Worm (Caenorhabditis elegans) whole organism, L4 larva: ENCODE data around the gene mnp-1.
A peak's percentile ranks its signal among the peaks of the same experiment; 100 is the strongest.

ENCODE experiments used
- D1046.2 ChIP-seq: fragments of 200-800 bp; sonication (Bioruptor generic); IDR thresholded peaks from 2 replicates; pipeline ENCODE4 v1.3.6; 2022; ENCODE audit warnings: missing genetic modification characterization, missing compliant biosample characterization
- F44E2.7 ChIP-seq: fragments of 200-800 bp; sonication (Bioruptor generic); IDR thresholded peaks from 2 replicates; pipeline ENCODE4 v2.1.2; 2022; ENCODE audit warnings: missing genetic modification characterization, missing compliant biosample characterization
- R02D3.7 ChIP-seq: fragments of 150-350 bp; sonication (generic microtip); optimal IDR thresholded peaks from 3 replicates; lab custom pipeline; 2014; ENCODE audit warnings: missing biosample characterization, missing genetic modification characterization
- aha-1 ChIP-seq: fragments of 150-350 bp; peaks from one replicate; lab custom pipeline; 2014; ENCODE audit warnings: missing biosample characterization, missing genetic modification characterization
- aly-2 ChIP-seq: sonication (generic microtip); optimal IDR thresholded peaks from 2 replicates; lab custom pipeline; 2018; ENCODE audit warnings: missing biosample characterization, missing genetic modification characterization
- ceh-28 ChIP-seq: fragments of 150-350 bp; optimal IDR thresholded peaks from 2 replicates; lab custom pipeline; 2014; ENCODE audit warnings: missing biosample characterization, missing genetic modification reagents, missing genetic modification characterization
- ceh-44 ChIP-seq: fragments of 200-800 bp; sonication (Bioruptor generic); IDR thresholded peaks from 2 replicates; pipeline ENCODE4 v1.3.6; 2022; ENCODE audit warnings: missing genetic modification reagents, missing genetic modification characterization, missing compliant biosample characterization
- ces-1 ChIP-seq: fragments of 150-350 bp; sonication (generic microtip); optimal IDR thresholded peaks from 4 replicates; lab custom pipeline; 2014; ENCODE audit warnings: missing biosample characterization, missing genetic modification reagents, missing genetic modification characterization
- daf-12 ChIP-seq: fragments of 150-350 bp; optimal IDR thresholded peaks from 2 replicates; lab custom pipeline; 2014; ENCODE audit warnings: missing biosample characterization, missing genetic modification reagents, missing genetic modification characterization
- daf-16 ChIP-seq, 3 experiments: sonication (generic microtip); optimal IDR thresholded peaks; 2 replicates each; lab custom pipeline; 2016 to 2017; ENCODE audit warnings: missing genetic modification characterization in 3 of 3, missing genetic modification reagents in 3 of 3, mild to moderate bottlenecking in 2 of 3, missing compliant biosample characterization in 2 of 3, missing biosample characterization in 1 of 3, moderate library complexity in 1 of 3
- daf-19 ChIP-seq: fragments of 200-800 bp; sonication (Bioruptor generic); conservative IDR thresholded peaks from 2 replicates; pipeline ENCODE4 v1.3.6; 2022; ENCODE audit warnings: missing genetic modification characterization, missing compliant biosample characterization
- daf-8 ChIP-seq: fragments of 200-800 bp; sonication (Bioruptor generic); IDR thresholded peaks from 2 replicates; pipeline ENCODE4 v1.3.6; 2022; ENCODE audit warnings: missing genetic modification characterization, missing compliant biosample characterization
- dmd-6 ChIP-seq: fragments of 200-800 bp; sonication (Bioruptor generic); IDR thresholded peaks from 2 replicates; pipeline ENCODE4 v1.3.6; 2022; ENCODE audit warnings: missing genetic modification reagents, missing genetic modification characterization, missing compliant biosample characterization
- dmd-9 ChIP-seq: fragments of 200-800 bp; sonication (Bioruptor generic); IDR thresholded peaks from 2 replicates; pipeline ENCODE4 v1.3.6; 2022; ENCODE audit warnings: missing genetic modification reagents, missing genetic modification characterization, missing compliant biosample characterization
- duxl-1 ChIP-seq: sonication (generic microtip); optimal IDR thresholded peaks from 2 replicates; lab custom pipeline; 2016; ENCODE audit warnings: mild to moderate bottlenecking, missing genetic modification characterization, moderate library complexity, missing compliant biosample characterization; ENCODE audit not compliant: poor library complexity
- dve-1 ChIP-seq: sonication (generic microtip); optimal IDR thresholded peaks from 2 replicates; lab custom pipeline; 2017; ENCODE audit warnings: antibody characterized with exemption, mild to moderate bottlenecking, missing genetic modification characterization, missing compliant biosample characterization; ENCODE audit not compliant: insufficient read depth
- hif-1 ChIP-seq, 2 experiments: sonication (generic microtip); optimal IDR thresholded peaks; 2 replicates each; lab custom pipeline; 2016 to 2017; ENCODE audit warnings: missing compliant biosample characterization in 2 of 2, missing genetic modification characterization in 2 of 2, missing genetic modification reagents in 2 of 2, missing genotype in 2 of 2, mild to moderate bottlenecking in 1 of 2
- hlh-11 ChIP-seq: fragments of 200-800 bp; sonication (Bioruptor generic); optimal IDR thresholded peaks from 2 replicates; lab custom pipeline; 2018; ENCODE audit warnings: mild to moderate bottlenecking, missing genetic modification characterization, missing compliant biosample characterization
- hlh-30 ChIP-seq: sonication (generic microtip); optimal IDR thresholded peaks from 2 replicates; lab custom pipeline; 2017; ENCODE audit warnings: antibody characterized with exemption, mild to moderate bottlenecking, missing genetic modification characterization, missing compliant biosample characterization; ENCODE audit not compliant: insufficient read depth
- hmg-1.1 ChIP-seq: fragments of 200-800 bp; sonication (Bioruptor generic); IDR thresholded peaks from 2 replicates; pipeline ENCODE4 v1.3.6; 2022; ENCODE audit warnings: missing genetic modification reagents, missing genetic modification characterization, missing compliant biosample characterization
- lin-15B ChIP-seq: fragments of 150-350 bp; sonication (generic microtip); optimal IDR thresholded peaks from 3 replicates; lab custom pipeline; 2014; ENCODE audit warnings: missing biosample characterization, missing genetic modification characterization
- lin-38 ChIP-seq: fragments of 200-800 bp; sonication (Bioruptor generic); IDR thresholded peaks from 2 replicates; pipeline ENCODE4 v1.3.6; 2022; ENCODE audit warnings: missing genetic modification reagents, missing genetic modification characterization, missing compliant biosample characterization
- lir-3 ChIP-seq: sonication (generic microtip); optimal IDR thresholded peaks from 2 replicates; lab custom pipeline; 2016; ENCODE audit warnings: mild to moderate bottlenecking, missing genetic modification characterization, missing compliant biosample characterization
- lsy-2 ChIP-seq, 2 experiments: fragments of 150-350 bp in 1 of 2; sonication (generic microtip) in 1 of 2; optimal IDR thresholded peaks; 2 replicates each; lab custom pipeline; 2014 to 2017; ENCODE audit warnings: missing biosample characterization in 2 of 2, missing genetic modification characterization in 2 of 2
- mdl-1 ChIP-seq, 2 experiments: fragments of 150-350 bp in 1 of 2; sonication (generic microtip) in 1 of 2; optimal IDR thresholded peaks; 2 replicates each; lab custom pipeline; 2014 to 2017; ENCODE audit warnings: missing biosample characterization in 2 of 2, missing genetic modification characterization in 2 of 2
- mep-1 ChIP-seq: fragments of 150-350 bp; sonication (generic microtip); optimal IDR thresholded peaks from 3 replicates; lab custom pipeline; 2014; ENCODE audit warnings: missing biosample characterization, missing genetic modification characterization
- mxl-2 ChIP-seq: fragments of 200-800 bp; sonication (Bioruptor generic); conservative IDR thresholded peaks from 2 replicates; pipeline ENCODE4 v1.3.6; 2022; ENCODE audit warnings: missing genetic modification reagents, missing genetic modification characterization, missing compliant biosample characterization
- nhr-10 ChIP-seq: fragments of 150-350 bp; optimal IDR thresholded peaks from 2 replicates; lab custom pipeline; 2014; ENCODE audit warnings: missing biosample characterization, missing genetic modification characterization
- nhr-237 ChIP-seq: sonication (generic microtip); optimal IDR thresholded peaks from 2 replicates; lab custom pipeline; 2017; ENCODE audit warnings: missing biosample characterization, missing genetic modification characterization
- nhr-28 ChIP-seq: fragments of 150-350 bp; optimal IDR thresholded peaks from 2 replicates; lab custom pipeline; 2014; ENCODE audit warnings: missing biosample characterization, missing genetic modification characterization
- nhr-48 ChIP-seq: sonication (generic microtip); optimal IDR thresholded peaks from 2 replicates; lab custom pipeline; 2016; ENCODE audit warnings: mild to moderate bottlenecking, missing genetic modification characterization, missing compliant biosample characterization
- nhr-77 ChIP-seq: fragments of 150-350 bp; optimal IDR thresholded peaks from 2 replicates; lab custom pipeline; 2014; ENCODE audit warnings: missing biosample characterization, missing genetic modification characterization
- pqm-1 ChIP-seq: sonication (generic microtip); optimal IDR thresholded peaks from 2 replicates; lab custom pipeline; 2017; ENCODE audit warnings: missing biosample characterization, missing genetic modification characterization
- skn-1 ChIP-seq: fragments of 150-350 bp; optimal IDR thresholded peaks from 2 replicates; lab custom pipeline; 2014; ENCODE audit warnings: missing biosample characterization, missing genetic modification characterization
- snpc-1.2 ChIP-seq: fragments of 200-800 bp; sonication (Bioruptor generic); IDR thresholded peaks from 2 replicates; pipeline ENCODE4 v1.3.6; 2022; ENCODE audit warnings: missing genetic modification reagents, missing genetic modification characterization, missing compliant biosample characterization
- snpc-4 ChIP-seq: fragments of 150-350 bp; optimal IDR thresholded peaks from 2 replicates; lab custom pipeline; 2014; ENCODE audit warnings: missing biosample characterization, missing genetic modification characterization
- spr-1 ChIP-seq: sonication (generic microtip); optimal IDR thresholded peaks from 2 replicates; lab custom pipeline; 2016; ENCODE audit warnings: mild to moderate bottlenecking, missing genetic modification characterization, missing compliant biosample characterization
- spr-3 ChIP-seq: fragments of 200-800 bp; sonication (Bioruptor generic); optimal IDR thresholded peaks from 2 replicates; lab custom pipeline; 2018; ENCODE audit warnings: mild to moderate bottlenecking, missing genetic modification characterization, missing compliant biosample characterization
- tra-1 ChIP-seq: fragments of 200-800 bp; sonication (Bioruptor generic); IDR thresholded peaks from 2 replicates; pipeline ENCODE4 v1.3.6; 2022; ENCODE audit warnings: missing genetic modification reagents, missing genetic modification characterization, missing compliant biosample characterization
- unc-130 ChIP-seq: sonication (generic microtip); optimal IDR thresholded peaks from 2 replicates; lab custom pipeline; 2016; ENCODE audit warnings: missing genetic modification reagents, missing genetic modification characterization, missing compliant biosample characterization
- unc-39 ChIP-seq: sonication (generic microtip); optimal IDR thresholded peaks from 2 replicates; lab custom pipeline; 2017; ENCODE audit warnings: missing biosample characterization, missing genetic modification characterization
- vab-7 ChIP-seq: fragments of 200-800 bp; sonication (Bioruptor generic); IDR thresholded peaks from 2 replicates; pipeline ENCODE4 v1.3.6; 2022; ENCODE audit warnings: missing genetic modification reagents, missing genetic modification characterization, missing compliant biosample characterization
- zag-1 ChIP-seq: fragments of 150-350 bp; optimal IDR thresholded peaks from 2 replicates; lab custom pipeline; 2014; ENCODE audit warnings: missing biosample characterization, missing genetic modification characterization
- zip-11 ChIP-seq: fragments of 200-800 bp; sonication (Bioruptor generic); IDR thresholded peaks from 2 replicates; pipeline ENCODE4 v1.3.6; 2022; ENCODE audit warnings: missing genetic modification characterization, missing compliant biosample characterization
- zip-2 ChIP-seq: fragments of 150-350 bp; optimal IDR thresholded peaks from 2 replicates; lab custom pipeline; 2014; ENCODE audit warnings: missing biosample characterization, missing genetic modification characterization

mnp-1 gene

ce11 chrIII:4412108-4413009 lies 56.0 kb downstream of the mnp-1 start:
- TF ChIP-seq zip-2 (tag; lab: Kevin White, UChicago) (no peak), zag-1 (tag; lab: Kevin White, UChicago) (no peak), duxl-1 (tag; lab: Kevin White, UChicago) (no peak), lsy-2 (tag; optimal IDR thresholded peaks at IDR 0.05; lab: Kevin White, UChicago) (peak in 1 of 2 experiments; percentile 61), nhr-77 (peak; percentile 51), aha-1 (tag; lab: Kevin White, UChicago) (peak; percentile 90), nhr-48 (tag; lab: Kevin White, UChicago) (peak; percentile 93), snpc-1.2 (GFP tag; lab: Robert Waterston, UW) (no peak), daf-8 (GFP tag; lab: Robert Waterston, UW) (no peak), vab-7 (no peak), tra-1 (0 out of 2 replicates have a peak, but pooled peaks have one; percentile 10), R02D3.7 (tag; lab: Kevin White, UChicago) (peak; percentile 46), unc-130 (GFP tag; lab: Kevin White, UChicago) (peak; percentile 28), mep-1 (tag; lab: Kevin White, UChicago) (peak; percentile 23), nhr-28 (tag; lab: Kevin White, UChicago) (peak; percentile 46), mdl-1 (tag; optimal IDR thresholded peaks at IDR 0.05; lab: Kevin White, UChicago) (peak; percentile 13 to 19), hlh-30 (tag; lab: Kevin White, UChicago) (peak; percentile 94), unc-39 (no peak), daf-16 (GFP tag; optimal IDR thresholded peaks at IDR 0.05; lab: Kevin White, UChicago) (no peak), daf-16 (tag; optimal IDR thresholded peaks at IDR 0.05; lab: Kevin White, UChicago) (peak; percentile 25), hlh-11 (tag; lab: Kevin White, UChicago) (peak; percentile 58), lir-3 (tag; lab: Kevin White, UChicago) (no peak), zip-11 (GFP tag; lab: Robert Waterston, UW) (no peak), dmd-6 (peak; percentile 81), hmg-1.1 (0 out of 2 replicates have a peak, but pooled peaks have one; percentile 13), dve-1 (tag; lab: Kevin White, UChicago) (peak; percentile 31), lin-38 (GFP tag; lab: Robert Waterston, UW) (0 out of 2 replicates have a peak, but pooled peaks have one; percentile 9), ceh-28 (tag; lab: Kevin White, UChicago) (no peak)
- TF ChIP-seq, all 104 proteins: peak for 17

DNA sequence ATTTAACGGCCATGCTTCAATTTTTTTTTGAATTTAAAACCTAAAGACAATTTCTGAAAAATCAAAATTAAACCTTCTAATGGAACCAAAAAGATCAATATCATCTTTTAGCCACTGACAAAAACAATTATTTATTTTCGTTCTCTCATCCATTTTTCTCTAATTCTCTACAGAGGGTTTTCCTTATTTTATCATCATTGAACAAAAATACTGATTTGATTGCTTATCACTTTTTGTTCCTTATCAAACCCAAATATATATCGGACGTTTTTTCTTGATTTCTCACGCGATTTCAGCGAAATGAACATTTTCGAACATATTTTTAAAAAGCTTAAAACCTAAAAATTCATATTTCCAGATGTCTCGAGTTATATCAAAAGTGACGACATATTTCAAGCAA lies 56.7 kb downstream of the mnp-1 start, which contains the start of gene mpc-1:
TSS of gene mpc-1 (plus strand) at position 359 of the 400 bp plus-strand sequence.
- TF ChIP-seq nhr-77 (peak; percentile 75), mdl-1 (tag; optimal IDR thresholded peaks at IDR 0.05; lab: Kevin White, UChicago) (peak in 1 of 2 experiments; percentile 42), nhr-28 (tag; lab: Kevin White, UChicago) (peak; percentile 61), aly-2 (tag; lab: Kevin White, UChicago) (no peak), hif-1 (tag; optimal IDR thresholded peaks at IDR 0.05; lab: Kevin White, UChicago) (no peak), nhr-10 (tag; lab: Kevin White, UChicago) (no peak), daf-16 (GFP tag; optimal IDR thresholded peaks at IDR 0.05; lab: Kevin White, UChicago) (no peak), daf-16 (tag; optimal IDR thresholded peaks at IDR 0.05; lab: Kevin White, UChicago) (peak; percentile 85), ceh-44 (no peak), daf-8 (GFP tag; lab: Robert Waterston, UW) (no peak), mep-1 (tag; lab: Kevin White, UChicago) (no peak), lin-15B (no peak), nhr-237 (tag; lab: Kevin White, UChicago) (no peak), daf-19 (GFP tag; lab: Robert Waterston, UW) (no peak), dmd-6 (peak; percentile 72), hmg-1.1 (no peak), vab-7 (no peak), pqm-1 (tag; lab: Kevin White, UChicago) (peak; percentile 77), ces-1 (GFP tag; lab: Kevin White, UChicago) (no peak), F44E2.7 (GFP tag; lab: Robert Waterston, UW) (no peak), spr-1 (no peak), snpc-4 (tag; lab: Kevin White, UChicago) (no peak), unc-39 (no peak), daf-12 (tag; lab: Kevin White, UChicago) (no peak), dve-1 (tag; lab: Kevin White, UChicago) (peak; percentile 68), nhr-48 (tag; lab: Kevin White, UChicago) (no peak), zip-11 (GFP tag; lab: Robert Waterston, UW) (no peak), skn-1 (tag; lab: Kevin White, UChicago) (no peak), spr-3 (GFP tag; lab: Kevin White, UChicago) (no peak), dmd-9 (GFP tag; lab: Robert Waterston, UW) (no peak), hlh-11 (tag; lab: Kevin White, UChicago) (peak; percentile 50), D1046.2 (GFP tag; lab: Robert Waterston, UW) (no peak), mxl-2 (no peak)
